Fruit fly (Drosophila melanogaster): ENCODE data around the gene AstA-R1.

AstA-R1 gene

DNA sequence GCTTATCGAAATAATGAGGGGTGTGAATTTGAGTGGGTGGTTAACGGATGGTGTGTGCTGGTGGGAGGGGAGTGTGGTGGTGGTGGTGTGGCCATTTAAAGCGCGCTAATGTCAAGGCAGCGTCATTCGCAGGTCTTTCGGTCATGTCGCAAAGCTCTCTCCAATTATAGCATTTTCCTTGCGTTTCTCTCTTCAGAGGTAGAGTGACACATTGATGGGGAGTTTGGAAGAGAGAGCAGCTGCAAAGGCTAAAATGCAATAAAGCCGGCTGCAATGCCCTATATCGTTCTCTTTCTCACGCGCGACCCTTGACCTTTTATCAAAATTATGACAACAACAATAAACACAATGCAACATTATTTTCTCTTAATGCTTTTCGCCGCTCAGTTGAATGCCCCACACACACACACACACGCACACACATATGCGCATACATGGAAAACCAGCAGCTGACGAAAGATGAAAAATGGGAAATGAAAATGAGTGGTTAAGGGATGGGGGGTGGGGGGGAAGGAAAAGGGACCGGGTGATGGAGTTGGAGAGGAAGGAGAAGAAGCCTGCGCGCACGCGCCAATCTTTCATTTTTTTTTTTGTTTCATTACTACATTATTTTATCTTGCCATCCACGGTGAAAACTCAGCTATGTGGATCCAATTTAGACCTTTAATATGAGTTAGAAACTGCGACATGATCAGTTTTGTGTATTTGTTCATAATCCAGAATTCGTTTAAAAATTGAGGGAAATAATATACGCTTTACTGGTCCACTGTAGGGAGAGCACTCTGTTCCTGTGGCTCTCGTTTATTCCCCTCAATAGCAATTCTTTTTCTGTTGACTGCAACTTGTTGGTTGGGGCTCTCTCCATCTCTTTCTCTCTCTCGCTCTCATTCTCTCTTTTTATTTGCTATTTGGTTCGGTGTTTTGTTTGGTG, 117.6 kb downstream of the AstA-R1 start (continued):
- TF ChIP-seq CG6276 (GFP tag; optimal IDR thresholded peaks at IDR 0.05) (peak; percentile 89), Blimp-1 (GFP tag; optimal IDR thresholded peaks at IDR 0.05) (no peak), pdm3 (GFP tag; optimal IDR thresholded peaks at IDR 0.05) (peak; percentile 89), Hr39 (GFP tag; optimal IDR thresholded peaks at IDR 0.05) (peak; percentile 79), dac (GFP tag; optimal IDR thresholded peaks at IDR 0.05) (peak; percentile 86), Eip93F (GFP tag; optimal IDR thresholded peaks at IDR 0.05) (no peak), fkh (GFP tag; optimal IDR thresholded peaks at IDR 0.05) (peak; percentile 44), Eip78C (GFP tag) (peak; percentile 95), CG10631 (GFP tag; optimal IDR thresholded peaks at IDR 0.05) (peak; percentile 86), Gug (GFP tag; IDR thresholded peaks at IDR 0.05) (peak; percentile 87)

DNA sequence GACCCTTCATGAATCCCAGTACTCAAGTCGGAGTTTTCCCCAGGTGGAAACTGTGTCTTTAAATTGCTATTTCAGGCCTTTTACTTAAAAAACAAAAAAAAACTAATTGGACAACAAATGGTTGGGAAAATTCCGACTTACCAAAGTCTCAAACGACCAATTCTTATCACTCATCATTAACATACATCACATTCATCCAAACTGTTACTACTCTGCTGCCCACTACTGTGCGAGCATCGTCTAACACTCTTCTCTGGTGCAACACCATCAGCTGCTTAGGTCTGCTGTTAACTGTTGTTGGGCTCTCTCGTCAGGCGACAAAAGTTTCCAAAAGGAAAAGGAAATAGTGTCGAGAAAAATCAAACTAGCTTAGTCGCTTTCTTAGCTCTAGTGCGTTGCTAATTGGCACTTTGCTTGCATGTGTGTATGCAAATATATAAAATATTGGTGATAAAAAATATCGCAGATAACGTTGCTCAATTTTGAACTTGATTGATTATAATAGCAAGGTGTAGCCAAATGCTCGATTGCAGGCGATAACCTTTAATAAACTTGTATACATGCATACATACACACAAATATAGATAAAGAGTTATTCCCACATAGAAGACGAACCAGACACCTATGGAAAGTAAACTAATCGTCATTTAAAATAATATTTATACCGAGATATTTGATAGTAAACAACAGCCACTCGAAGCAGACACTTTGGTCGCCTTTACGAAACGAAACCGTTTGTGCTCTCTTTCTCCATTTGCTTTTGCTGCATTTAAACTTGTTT, 119.8 kb downstream of the AstA-R1 start:
- TF ChIP-seq Eip78C (GFP tag) (peak; percentile 92), CG6792 (GFP tag; optimal IDR thresholded peaks at IDR 0.05) (peak; percentile 71), OdsH (GFP tag; optimal IDR thresholded peaks at IDR 0.05) (peak; percentile 79), spab (GFP tag; optimal IDR thresholded peaks at IDR 0.05) (peak; percentile 58), CG11762 (GFP tag; optimal IDR thresholded peaks at IDR 0.05; ENCODE audit: insufficient read depth) (peak; percentile 58), Ets21C (GFP tag; optimal IDR thresholded peaks at IDR 0.05) (peak; percentile 27), Lpt (GFP tag; optimal IDR thresholded peaks at IDR 0.05) (peak; percentile 49), topi (GFP tag; optimal IDR thresholded peaks at IDR 0.05) (peak; percentile 79), acj6 (GFP tag; optimal IDR thresholded peaks at IDR 0.05) (peak; percentile 71), CG9139 (GFP tag; optimal IDR thresholded peaks at IDR 0.05) (no peak), net (GFP tag; optimal IDR thresholded peaks at IDR 0.05) (peak; percentile 72), salr (GFP tag; optimal IDR thresholded peaks at IDR 0.05) (peak in 1 of 2 experiments; percentile 84), dsx (GFP tag; optimal IDR thresholded peaks at IDR 0.05; ENCODE audit: poor library complexity, severe bottlenecking) (no peak), fkh (GFP tag; optimal IDR thresholded peaks at IDR 0.05) (peak; percentile 68), Smox (GFP tag; optimal IDR thresholded peaks at IDR 0.05) (peak; percentile 77), Eip93F (GFP tag; optimal IDR thresholded peaks at IDR 0.05) (no peak), CG34406 (GFP tag; optimal IDR thresholded peaks at IDR 0.05) (peak; percentile 42), Hr39 (GFP tag; optimal IDR thresholded peaks at IDR 0.05) (peak; percentile 74), Hr38 (GFP tag; optimal IDR thresholded peaks at IDR 0.05) (no peak), fd59A (GFP tag; optimal IDR thresholded peaks at IDR 0.05) (peak; percentile 76), esn (GFP tag; optimal IDR thresholded peaks at IDR 0.05) (peak; percentile 83), CG11294 (GFP tag; IDR thresholded peaks at IDR 0.05) (peak; percentile 5; the same call in 1 of the 2 replicates), CG10669 (GFP tag; optimal IDR thresholded peaks at IDR 0.05) (peak; percentile 64), CG31627 (GFP tag; optimal IDR thresholded peaks at IDR 0.05) (peak; percentile 71), CG6163 (GFP tag; IDR thresholded peaks at IDR 0.05) (no peak), cyc (GFP tag; optimal IDR thresholded peaks at IDR 0.05) (peak; percentile 70), Ets96B (tag; optimal IDR thresholded peaks at IDR 0.05) (peak; percentile 41), vri (GFP tag; optimal IDR thresholded peaks at IDR 0.05) (peak; percentile 40), CG3032 (tag; optimal IDR thresholded peaks at IDR 0.05) (peak; percentile 61), CG15336 (GFP tag; IDR thresholded peaks at IDR 0.05) (peak; percentile 13; the same call in 1 of the 2 replicates), Gug (GFP tag; IDR thresholded peaks at IDR 0.05) (no peak), CG32006 (GFP tag; optimal IDR thresholded peaks at IDR 0.05) (peak; percentile 88), CG10631 (GFP tag; optimal IDR thresholded peaks at IDR 0.05) (peak; percentile 81), CG6808 (GFP tag; optimal IDR thresholded peaks at IDR 0.05) (peak; percentile 57), svp (GFP tag) (peak; percentile 93), CG3919 (GFP tag; optimal IDR thresholded peaks at IDR 0.05) (peak; percentile 64), ss (GFP tag; optimal IDR thresholded peaks at IDR 0.05) (peak in 1 of 2 experiments; percentile 6), Blimp-1 (GFP tag; optimal IDR thresholded peaks at IDR 0.05) (peak; percentile 12), Hr4 (GFP tag; optimal IDR thresholded peaks at IDR 0.05) (peak; percentile 83), fd85E (GFP tag; optimal IDR thresholded peaks at IDR 0.05) (no peak), lz (GFP tag; optimal IDR thresholded peaks at IDR 0.05) (peak; percentile 75)

Measured in whole organism, prepupa.